Worm (Caenorhabditis elegans) whole organism, L2 larva: ENCODE results near the gene ZK1320.13.

Source experiments
- C34F6.9 ChIP-seq: fragments of 150-350 bp; optimal IDR thresholded peaks from 2 replicates; lab custom pipeline; 2014; ENCODE audit warnings: missing biosample characterization, missing genetic modification characterization
- F13H6.1 ChIP-seq: sonication (generic microtip); optimal IDR thresholded peaks from 2 replicates; lab custom pipeline; 2016; ENCODE audit warnings: missing genetic modification characterization, missing compliant biosample characterization
- R02D3.7 ChIP-seq: fragments of 150-350 bp; optimal IDR thresholded peaks from 2 replicates; lab custom pipeline; 2014; ENCODE audit warnings: missing biosample characterization, missing genetic modification characterization
- Y55F3AM.14 ChIP-seq: fragments of 200-800 bp; sonication (Bioruptor generic); optimal IDR thresholded peaks from 2 replicates; lab custom pipeline; 2018; ENCODE audit warnings: mild to moderate bottlenecking, missing genetic modification characterization, missing compliant biosample characterization
- ZK546.5 ChIP-seq: sonication (generic microtip); optimal IDR thresholded peaks from 2 replicates; lab custom pipeline; 2017; ENCODE audit warnings: missing biosample characterization, missing genetic modification characterization
- alr-1 ChIP-seq: fragments of 150-350 bp; optimal IDR thresholded peaks from 2 replicates; lab custom pipeline; 2014; ENCODE audit warnings: missing biosample characterization, missing genetic modification characterization
- aly-2 ChIP-seq: fragments of 150-350 bp; optimal IDR thresholded peaks from 2 replicates; lab custom pipeline; 2014; ENCODE audit warnings: missing biosample characterization, missing genetic modification characterization
- ama-1 ChIP-seq: fragments of 150-350 bp; optimal IDR thresholded peaks from 2 replicates; lab custom pipeline; 2018; ENCODE audit warnings: inconsistent platforms
- blmp-1 ChIP-seq: sonication (generic microtip); optimal IDR thresholded peaks from 2 replicates; lab custom pipeline; 2017; ENCODE audit warnings: missing genetic modification characterization, mild to moderate bottlenecking, missing compliant biosample characterization, antibody characterized with exemption, moderate library complexity; ENCODE audit not compliant: insufficient read depth
- ceh-16 ChIP-seq: fragments of 150-350 bp; optimal IDR thresholded peaks from 2 replicates; lab custom pipeline; 2014; ENCODE audit warnings: missing biosample characterization, missing genetic modification characterization
- ceh-82 ChIP-seq: fragments of 150-350 bp; optimal IDR thresholded peaks from 2 replicates; lab custom pipeline; 2014; ENCODE audit warnings: missing biosample characterization, missing genetic modification characterization
- crh-2 ChIP-seq: sonication (generic microtip); optimal IDR thresholded peaks from 2 replicates; lab custom pipeline; 2017; ENCODE audit warnings: missing biosample characterization, missing genetic modification characterization
- dmd-4 ChIP-seq: sonication (generic microtip); optimal IDR thresholded peaks from 2 replicates; lab custom pipeline; 2017; ENCODE audit warnings: missing biosample characterization, missing genetic modification characterization
- egl-27 ChIP-seq: sonication (generic microtip); optimal IDR thresholded peaks from 3 replicates; lab custom pipeline; 2017; ENCODE audit warnings: missing biosample characterization, missing genetic modification reagents, missing genetic modification characterization
- elt-1 ChIP-seq: fragments of 150-350 bp; optimal IDR thresholded peaks from 2 replicates; lab custom pipeline; 2014; ENCODE audit warnings: missing biosample characterization, missing genetic modification characterization
- elt-3 ChIP-seq: sonication (generic microtip); optimal IDR thresholded peaks from 2 replicates; lab custom pipeline; 2017; ENCODE audit warnings: missing biosample characterization, missing genetic modification characterization
- fos-1 ChIP-seq: fragments of 150-350 bp; optimal IDR thresholded peaks from 2 replicates; lab custom pipeline; 2014; ENCODE audit warnings: missing biosample characterization, missing genetic modification characterization
- gmeb-1 ChIP-seq: fragments of 150-350 bp; optimal IDR thresholded peaks from 2 replicates; lab custom pipeline; 2014; ENCODE audit warnings: missing biosample characterization, missing genetic modification characterization
- lin-11 ChIP-seq: fragments of 150-350 bp; sonication (generic microtip); optimal IDR thresholded peaks from 2 replicates; lab custom pipeline; 2014; ENCODE audit warnings: missing biosample characterization, missing genetic modification characterization, inconsistent platforms, mixed read lengths
- lin-13 ChIP-seq: fragments of 150-350 bp; optimal IDR thresholded peaks from 2 replicates; lab custom pipeline; 2014; ENCODE audit warnings: missing biosample characterization, missing genetic modification reagents, missing genetic modification characterization
- lin-39 ChIP-seq: fragments of 150-350 bp; optimal IDR thresholded peaks from 2 replicates; lab custom pipeline; 2014; ENCODE audit warnings: missing biosample characterization, missing genetic modification reagents, missing genetic modification characterization
- lsy-2 ChIP-seq, 2 experiments: fragments of 150-350 bp in 1 of 2; sonication (generic microtip) in 1 of 2; optimal IDR thresholded peaks; 2 replicates each; lab custom pipeline; 2014 to 2017; ENCODE audit warnings: missing biosample characterization in 2 of 2, missing genetic modification characterization in 2 of 2
- mab-5 ChIP-seq: fragments of 150-350 bp; optimal IDR thresholded peaks from 2 replicates; lab custom pipeline; 2014; ENCODE audit warnings: missing biosample characterization, missing genetic modification characterization
- mbf-1 ChIP-seq: sonication (generic microtip); optimal IDR thresholded peaks from 2 replicates; lab custom pipeline; 2017; ENCODE audit warnings: missing biosample characterization, missing genetic modification characterization
- mdl-1 ChIP-seq, 2 experiments: fragments of 150-350 bp in 1 of 2; sonication (generic microtip) in 1 of 2; optimal IDR thresholded peaks; 2 replicates each; lab custom pipeline; 2017; ENCODE audit warnings: missing biosample characterization in 2 of 2, missing genetic modification characterization in 2 of 2
- nhr-10 ChIP-seq: sonication (generic microtip); optimal IDR thresholded peaks from 2 replicates; lab custom pipeline; 2017; ENCODE audit warnings: missing biosample characterization, missing genetic modification characterization
- nhr-11 ChIP-seq: fragments of 150-350 bp; optimal IDR thresholded peaks from 2 replicates; lab custom pipeline; 2014; ENCODE audit warnings: missing biosample characterization, missing genetic modification characterization
- nhr-12 ChIP-seq: fragments of 150-350 bp; optimal IDR thresholded peaks from 2 replicates; lab custom pipeline; 2014; ENCODE audit warnings: missing biosample characterization, missing genetic modification characterization
- nhr-129 ChIP-seq: fragments of 150-350 bp; optimal IDR thresholded peaks from 2 replicates; lab custom pipeline; 2014; ENCODE audit warnings: missing biosample characterization, missing genetic modification characterization
- nhr-21 ChIP-seq: fragments of 150-350 bp; optimal IDR thresholded peaks from 2 replicates; lab custom pipeline; 2014; ENCODE audit warnings: missing biosample characterization, missing genetic modification characterization
- nhr-23 ChIP-seq: fragments of 150-350 bp; optimal IDR thresholded peaks from 2 replicates; lab custom pipeline; 2014; ENCODE audit warnings: missing biosample characterization, missing genetic modification reagents, missing genetic modification characterization
- nhr-237 ChIP-seq: fragments of 150-350 bp; optimal IDR thresholded peaks from 2 replicates; lab custom pipeline; 2014; ENCODE audit warnings: missing biosample characterization, missing genetic modification characterization
- nhr-25 ChIP-seq: fragments of 150-350 bp; sonication (generic microtip); optimal IDR thresholded peaks from 3 replicates; lab custom pipeline; 2014; ENCODE audit warnings: missing biosample characterization, missing genetic modification characterization
- nhr-6 ChIP-seq: fragments of 150-350 bp; optimal IDR thresholded peaks from 2 replicates; lab custom pipeline; 2014; ENCODE audit warnings: missing biosample characterization, missing genetic modification characterization
- nhr-77 ChIP-seq: fragments of 150-350 bp; optimal IDR thresholded peaks from 2 replicates; lab custom pipeline; 2014; ENCODE audit warnings: missing biosample characterization, missing genetic modification characterization
- peb-1 ChIP-seq: fragments of 150-350 bp; optimal IDR thresholded peaks from 2 replicates; lab custom pipeline; 2014; ENCODE audit warnings: missing biosample characterization, missing genetic modification characterization
- sem-4 ChIP-seq: fragments of 150-350 bp; optimal IDR thresholded peaks from 2 replicates; lab custom pipeline; 2014; ENCODE audit warnings: missing biosample characterization, missing genetic modification reagents, missing genetic modification characterization
- skn-1 ChIP-seq: sonication (generic microtip); optimal IDR thresholded peaks from 2 replicates; lab custom pipeline; 2017; ENCODE audit warnings: missing biosample characterization, missing genetic modification characterization
- sma-3 ChIP-seq: sonication (generic microtip); optimal IDR thresholded peaks from 2 replicates; lab custom pipeline; 2016; ENCODE audit warnings: missing genetic modification reagents, missing genetic modification characterization, missing compliant biosample characterization
- sma-9 ChIP-seq, 2 experiments: fragments of 150-350 bp in 1 of 2; sonication (generic microtip) in 1 of 2; optimal IDR thresholded peaks; 2 replicates each; lab custom pipeline; 2014 to 2016; ENCODE audit warnings: missing genetic modification characterization in 2 of 2, mild to moderate bottlenecking in 1 of 2, missing biosample characterization in 1 of 2, missing compliant biosample characterization in 1 of 2, missing genetic modification reagents in 1 of 2, moderate library complexity in 1 of 2
- snpc-4 ChIP-seq: fragments of 150-350 bp; optimal IDR thresholded peaks from 2 replicates; lab custom pipeline; 2014; ENCODE audit warnings: missing biosample characterization, missing genetic modification characterization
- unc-39 ChIP-seq: fragments of 150-350 bp; optimal IDR thresholded peaks from 2 replicates; lab custom pipeline; 2014; ENCODE audit warnings: missing biosample characterization, missing genetic modification characterization
- unc-55 ChIP-seq: fragments of 150-350 bp; sonication (generic microtip); optimal IDR thresholded peaks from 3 replicates; lab custom pipeline; 2014; ENCODE audit warnings: missing biosample characterization, missing genetic modification reagents, missing genetic modification characterization
- unc-62 ChIP-seq: fragments of 150-350 bp; optimal IDR thresholded peaks from 2 replicates; lab custom pipeline; 2014; ENCODE audit warnings: missing biosample characterization, missing genetic modification reagents, missing genetic modification characterization
- zag-1 ChIP-seq: fragments of 150-350 bp; optimal IDR thresholded peaks from 2 replicates; lab custom pipeline; 2014; ENCODE audit warnings: missing biosample characterization, missing genetic modification characterization
- ztf-1 ChIP-seq: fragments of 200-800 bp; sonication (Bioruptor generic); conservative IDR thresholded peaks from 2 replicates; pipeline ENCODE4 v1.3.6; 2022; ENCODE audit warnings: missing genetic modification characterization, missing compliant biosample characterization
- ztf-11 ChIP-seq: sonication (generic microtip); optimal IDR thresholded peaks from 2 replicates; lab custom pipeline; 2017; ENCODE audit warnings: missing biosample characterization, missing genetic modification characterization
- ztf-4 ChIP-seq: fragments of 150-350 bp; optimal IDR thresholded peaks from 2 replicates; lab custom pipeline; 2014; ENCODE audit warnings: missing biosample characterization, missing genetic modification characterization

The ZK1320.13 gene

DNA sequence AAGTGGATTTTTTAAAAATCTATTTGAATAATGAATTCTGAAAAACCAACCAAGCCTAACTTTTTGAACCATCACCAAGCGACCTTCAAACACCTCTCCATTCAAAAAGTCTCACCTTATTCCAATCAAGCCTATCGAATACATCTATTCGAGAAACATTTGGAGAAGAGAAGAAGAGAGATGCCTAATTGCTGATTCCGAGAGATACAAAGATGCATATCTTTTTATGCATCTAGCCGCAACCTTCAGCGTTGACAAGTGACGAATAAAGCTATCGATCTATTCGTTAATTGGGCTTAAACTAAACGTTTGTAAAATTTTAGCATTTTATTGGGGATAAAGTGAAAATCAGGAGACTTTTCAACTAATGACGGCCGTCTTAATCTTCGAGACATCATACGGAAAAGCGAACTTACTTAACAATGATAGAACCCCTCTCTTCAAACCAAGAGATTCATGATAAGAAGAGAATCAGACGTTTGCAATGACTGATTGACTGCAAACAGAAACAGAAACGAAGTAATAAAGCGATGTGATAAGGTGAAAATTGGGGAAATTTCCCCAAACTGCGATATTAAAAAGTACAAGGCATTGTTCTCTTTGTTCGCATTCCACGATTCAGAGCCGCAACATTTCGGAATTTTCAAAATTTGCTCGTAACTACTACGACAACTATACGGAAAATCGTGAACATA is 35.5 kb upstream of the ZK1320.13 start (continued):
- TF ChIP-seq sem-4 (tag; lab: Kevin White, UChicago) (no peak), aly-2 (tag; lab: Kevin White, UChicago) (no peak), ceh-82 (tag; lab: Kevin White, UChicago) (no peak)

DNA sequence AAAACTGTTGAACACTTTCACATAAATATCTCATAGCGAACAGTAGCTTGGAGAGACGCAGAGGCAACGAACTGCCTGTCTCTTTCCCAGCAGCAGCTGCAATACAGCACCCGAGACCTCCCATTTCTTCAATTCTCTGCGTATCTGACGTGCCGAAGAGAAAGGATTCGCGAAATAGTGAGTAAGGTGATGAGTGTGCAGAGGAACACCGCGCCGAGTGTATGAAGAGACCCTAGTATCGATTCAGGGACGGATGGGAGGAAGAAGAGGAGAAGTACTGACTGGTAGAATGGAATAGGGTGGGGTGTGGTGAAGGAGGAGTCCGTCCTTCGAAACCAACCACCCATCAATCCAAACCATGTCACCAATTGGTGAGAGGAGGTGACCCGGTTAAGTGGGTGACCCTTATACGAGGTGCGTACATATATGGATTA is 34.5 kb upstream of the ZK1320.13 start:
- TF ChIP-seq mdl-1 (tag; optimal IDR thresholded peaks at IDR 0.05; lab: Kevin White, UChicago) (peak in 1 of 2 experiments; percentile 39), lin-39 (no peak), sma-9 (GFP tag; optimal IDR thresholded peaks at IDR 0.05; lab: Kevin White, UChicago) (peak; percentile 76), sma-9 (tag; optimal IDR thresholded peaks at IDR 0.05; lab: Kevin White, UChicago) (no peak), ceh-82 (tag; lab: Kevin White, UChicago) (peak; percentile 42), fos-1 (peak; percentile 95), ztf-11 (no peak), unc-55 (peak; percentile 88), R02D3.7 (no peak), mab-5 (tag; lab: Kevin White, UChicago) (peak; percentile 55), ama-1 (lab: Kevin White, UChicago) (peak; percentile 76), ceh-16 (tag; lab: Kevin White, UChicago) (peak; percentile 35), nhr-237 (tag; lab: Kevin White, UChicago) (no peak), crh-2 (tag; lab: Kevin White, UChicago) (peak; percentile 79), unc-39 (tag; lab: Kevin White, UChicago) (no peak), nhr-6 (peak; percentile 12), mbf-1 (tag; lab: Kevin White, UChicago) (no peak), sma-3 (peak; percentile 51), aly-2 (tag; lab: Kevin White, UChicago) (no peak), C34F6.9 (peak; percentile 86), snpc-4 (tag; lab: Kevin White, UChicago) (no peak), nhr-12 (tag; lab: Kevin White, UChicago) (no peak), egl-27 (tag; lab: Kevin White, UChicago) (peak; percentile 80), nhr-11 (tag; lab: Kevin White, UChicago) (no peak), ztf-4 (tag; lab: Kevin White, UChicago) (peak; percentile 72), peb-1 (tag; lab: Kevin White, UChicago) (no peak), nhr-10 (tag; lab: Kevin White, UChicago) (no peak), F13H6.1 (tag; lab: Kevin White, UChicago) (peak; percentile 81), gmeb-1 (peak; percentile 16), skn-1 (tag; lab: Kevin White, UChicago) (no peak), elt-1 (tag; lab: Kevin White, UChicago) (no peak), zag-1 (no peak), nhr-77 (tag; lab: Kevin White, UChicago) (no peak), alr-1 (tag; lab: Kevin White, UChicago) (no peak), nhr-21 (tag; lab: Kevin White, UChicago) (peak; percentile 53), sem-4 (tag; lab: Kevin White, UChicago) (peak; percentile 73), dmd-4 (tag; lab: Kevin White, UChicago) (no peak), lsy-2 (tag; optimal IDR thresholded peaks at IDR 0.05; lab: Kevin White, UChicago) (peak; percentile 32 to 74), nhr-23 (tag; lab: Kevin White, UChicago) (no peak), blmp-1 (tag; lab: Kevin White, UChicago) (peak; percentile 78), ztf-1 (GFP tag; lab: Robert Waterston, UW) (no peak), ZK546.5 (tag; lab: Kevin White, UChicago) (no peak), unc-62 (GFP tag; lab: Kevin White, UChicago) (no peak), lin-13 (GFP tag; lab: Kevin White, UChicago) (peak; percentile 45), nhr-129 (peak; percentile 94), lin-11 (peak; percentile 35), nhr-25 (tag; lab: Kevin White, UChicago) (peak; percentile 85), Y55F3AM.14 (GFP tag; lab: Kevin White, UChicago) (peak; percentile 75), elt-3 (tag; lab: Kevin White, UChicago) (no peak)
